Fruit fly (Drosophila melanogaster): ENCODE measurements around the gene exex.

exex gene

DNA sequence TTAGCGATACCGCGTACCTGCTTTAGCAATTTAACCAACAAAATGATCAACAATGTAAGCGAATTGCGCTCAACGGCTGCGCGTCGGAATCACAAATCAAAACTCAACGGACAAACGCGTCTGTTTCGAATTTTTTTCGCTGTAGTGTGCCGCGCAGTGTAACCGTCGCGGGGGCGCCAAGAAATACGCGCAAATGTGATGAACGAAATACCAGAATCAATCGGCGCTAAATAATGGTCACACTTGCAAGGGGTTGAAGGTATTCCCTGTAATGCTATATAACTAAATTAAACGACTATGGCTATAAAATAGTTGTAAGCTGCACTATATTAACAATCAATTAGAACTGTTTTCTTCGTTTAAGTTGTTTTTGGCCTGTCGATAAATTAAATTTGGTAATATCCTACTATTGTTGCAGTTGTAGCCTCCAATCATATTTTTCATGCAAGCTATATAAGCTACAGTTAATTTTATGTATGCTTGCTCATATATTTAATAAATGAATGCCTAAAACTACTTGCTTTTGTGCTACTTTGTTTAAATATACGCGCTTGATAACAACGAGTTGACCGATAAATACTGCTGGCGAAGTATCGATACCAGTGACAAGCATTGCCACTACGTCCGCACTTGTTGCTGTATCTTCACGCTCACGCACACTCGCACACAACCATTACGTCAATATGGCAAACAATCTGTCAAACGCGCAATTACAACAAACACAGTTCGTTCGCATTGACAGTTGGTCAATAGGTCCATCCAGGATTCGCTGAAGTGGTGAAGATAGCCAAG, 36.0 kb upstream of the exex start, which contains the start of the genes pbl and CG8281 (continued):
- peak; percentile 82 for TF ChIP-seq Dll (GFP tag; IDR thresholded peaks at IDR 0.05; ENCODE audit: partially characterized antibody)
- TF ChIP-seq lmd (GFP tag; IDR thresholded peaks at IDR 0.05) = peak; percentile 22; the same call in 1 of the 2 replicates
- TF ChIP-seq CG34422 (GFP tag; IDR thresholded peaks at IDR 0.05) = 0 out of 3 replicates have a peak, but pooled peaks have one; percentile 36
- TF ChIP-seq YL-1 (GFP tag; optimal IDR thresholded peaks at IDR 0.05) = peak; percentile 68
- no peak for TF ChIP-seq CG11723 (GFP tag; optimal IDR thresholded peaks at IDR 0.05)
- TF ChIP-seq pho (GFP tag; optimal IDR thresholded peaks at IDR 0.05) = peak; percentile 31
- peak; percentile 74 for TF ChIP-seq gro (GFP tag; optimal IDR thresholded peaks at IDR 0.05)
- TF ChIP-seq CG15479 (GFP tag; optimal IDR thresholded peaks at IDR 0.05) = no peak
- peak; percentile 60; the same call in 1 of the 2 replicates for TF ChIP-seq CG42726 (GFP tag; IDR thresholded peaks at IDR 0.05; ENCODE audit: partially characterized antibody)
- TF ChIP-seq CG10959 (GFP tag; IDR thresholded peaks at IDR 0.05) = peak; percentile 38; the same call in 1 of the 2 replicates
- TF ChIP-seq CG2199 (GFP tag; IDR thresholded peaks at IDR 0.05) = 0 out of 3 replicates have a peak, but pooled peaks have one; percentile 65
- peak; percentile 48 for TF ChIP-seq CG18599 (GFP tag; optimal IDR thresholded peaks at IDR 0.05)
- TF ChIP-seq CG8359 (GFP tag; optimal IDR thresholded peaks at IDR 0.05; ENCODE audit: borderline replicate concordance) = no peak
- TF ChIP-seq kay (GFP tag; optimal IDR thresholded peaks at IDR 0.05) = peak; percentile 13
- no peak for TF ChIP-seq CG6854 (GFP tag; optimal IDR thresholded peaks at IDR 0.05)
- TF ChIP-seq odd (GFP tag; optimal IDR thresholded peaks at IDR 0.05) = no peak
- peak; percentile 69 for TF ChIP-seq CG14441 (GFP tag; IDR thresholded peaks at IDR 0.05)
- peak; percentile 48; the same call in 1 of the 3 replicates for TF ChIP-seq dysf (GFP tag; IDR thresholded peaks at IDR 0.05)
- no peak for TF ChIP-seq CG6813 (GFP tag; optimal IDR thresholded peaks at IDR 0.05)
- TF ChIP-seq CG10462 (GFP tag; optimal IDR thresholded peaks at IDR 0.05) = no peak
- no peak for TF ChIP-seq cas (GFP tag; IDR thresholded peaks at IDR 0.05)
- no peak for TF ChIP-seq toy (GFP tag; IDR thresholded peaks at IDR 0.05)
- peak; percentile 68 for TF ChIP-seq CG14710 (tag; optimal IDR thresholded peaks at IDR 0.05)
- TF ChIP-seq Abd-B (GFP tag; optimal IDR thresholded peaks at IDR 0.05) = peak; percentile 34
- TF ChIP-seq Adf1 (GFP tag; IDR thresholded peaks at IDR 0.05) = peak; percentile 24; the same call in 1 of the 2 replicates
- peak; percentile 81 for TF ChIP-seq sens (GFP tag)
- TF ChIP-seq emc (GFP tag; optimal IDR thresholded peaks at IDR 0.05) = peak; percentile 35
- no peak for TF ChIP-seq cad (GFP tag; optimal IDR thresholded peaks at IDR 0.05)
- peak; percentile 24 for TF ChIP-seq Fer3 (tag; optimal IDR thresholded peaks at IDR 0.05)
- no peak for TF ChIP-seq corto (GFP tag; optimal IDR thresholded peaks at IDR 0.05)
- TF ChIP-seq ab (GFP tag; optimal IDR thresholded peaks at IDR 0.05) = no peak
- no peak for TF ChIP-seq ems (GFP tag; optimal IDR thresholded peaks at IDR 0.05)
- no peak for TF ChIP-seq gcm (GFP tag; optimal IDR thresholded peaks at IDR 0.05)
- peak; percentile 58 for TF ChIP-seq MBD-R2 (GFP tag; IDR thresholded peaks at IDR 0.05)
- peak in 1 of 2 experiments; percentile 65 for TF ChIP-seq Hr51 (GFP tag; optimal IDR thresholded peaks at IDR 0.05)
- no peak for TF ChIP-seq luna (GFP tag; optimal IDR thresholded peaks at IDR 0.05)
- peak; percentile 61; the same call in 2 of the 3 replicates for TF ChIP-seq hb (GFP tag; IDR thresholded peaks at IDR 0.05; ENCODE audit: partially characterized antibody)
- no peak for TF ChIP-seq br (optimal IDR thresholded peaks at IDR 0.05)
- TF ChIP-seq CG6765 (GFP tag; optimal IDR thresholded peaks at IDR 0.05) = peak; percentile 28
- TF ChIP-seq CG1024 (GFP tag; IDR thresholded peaks at IDR 0.05) = 0 out of 2 replicates have a peak, but pooled peaks have one; percentile 36
- no peak for TF ChIP-seq Gsc (GFP tag; IDR thresholded peaks at IDR 0.05)
- TF ChIP-seq exex (tag; optimal IDR thresholded peaks at IDR 0.05) = no peak
- TF ChIP-seq Usf (GFP tag; optimal IDR thresholded peaks at IDR 0.05) = peak; percentile 25
- TF ChIP-seq CkIIα-i1 (GFP tag; IDR thresholded peaks at IDR 0.05) = no peak
- TF ChIP-seq E2f1 (GFP tag; IDR thresholded peaks at IDR 0.05) = peak; percentile 54
- TF ChIP-seq CG4404 (GFP tag; IDR thresholded peaks at IDR 0.05) = no peak
- TF ChIP-seq ranshi (GFP tag; IDR thresholded peaks at IDR 0.05) = peak; percentile 42
- peak; percentile 52; the same call in 1 of the 2 replicates for TF ChIP-seq wdn (GFP tag; IDR thresholded peaks at IDR 0.05)
- peak; percentile 27 for TF ChIP-seq Dek (tag; optimal IDR thresholded peaks at IDR 0.05)

Data from whole organism, embryonic.